Worm (Caenorhabditis elegans): Measurements from ENCODE around the gene F11C1.1.

Gene F11C1.1

DNA sequence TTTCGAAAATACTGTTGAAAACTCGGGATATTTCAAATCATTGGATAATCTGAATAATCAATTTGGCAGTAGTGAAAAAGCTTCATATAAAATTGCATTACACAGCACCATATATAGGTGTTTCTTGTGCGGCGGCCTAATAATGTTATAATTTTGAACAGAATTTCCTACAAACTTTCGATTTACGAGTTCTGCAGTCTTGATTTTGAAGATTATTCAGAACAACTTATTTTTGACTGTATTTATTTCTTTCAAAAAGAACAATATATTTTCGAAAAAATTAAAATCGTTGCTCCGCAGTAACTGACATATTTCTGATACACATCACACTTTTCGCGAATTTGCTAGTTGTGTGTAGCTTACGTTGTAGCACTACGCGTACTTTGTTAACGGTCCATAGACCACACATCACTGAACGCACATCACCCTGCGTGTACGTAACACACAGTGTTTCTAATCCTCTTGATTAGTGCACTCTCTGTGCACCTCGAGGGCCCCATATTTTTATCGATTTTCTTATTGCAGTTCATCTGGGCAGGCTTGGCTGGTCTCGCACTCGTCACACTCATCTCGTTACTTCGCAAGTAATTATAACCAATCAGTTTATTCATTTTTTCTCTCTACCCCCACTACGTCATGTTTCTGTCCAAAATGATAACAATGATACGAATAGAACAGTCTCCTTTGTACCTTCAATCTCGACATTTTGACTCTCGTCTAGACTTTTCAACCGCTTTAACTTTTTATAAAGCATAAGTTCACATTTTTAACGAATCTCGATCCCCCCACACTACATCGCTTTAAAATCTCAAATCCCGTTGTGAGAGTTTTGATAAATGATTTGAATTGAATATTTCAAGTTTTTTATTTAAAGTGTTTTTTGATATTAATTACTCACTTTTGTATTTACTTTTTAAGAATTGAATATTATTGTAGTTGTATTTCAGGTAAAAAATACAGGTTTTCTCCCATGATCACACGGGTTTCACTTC lies at the start of gene F11C1.1, which contains the start of gene vwa-8:
Gene F11C1.1, minus strand, starts transcription at position 51 of the 992 bp plus-strand sequence.
Gene vwa-8, plus strand, starts transcription at position 942 of the 992 bp plus-strand sequence.
- TF ChIP-seq pqm-1 (tag; optimal IDR thresholded peaks at IDR 0.05) (no peak), ceh-16 (tag; optimal IDR thresholded peaks at IDR 0.05) (no peak), hmg-11 (tag; optimal IDR thresholded peaks at IDR 0.05) (no peak), lin-15B (tag; optimal IDR thresholded peaks at IDR 0.05) (no peak), nfya-1 (tag; optimal IDR thresholded peaks at IDR 0.05; ENCODE audit: insufficient read depth) (no peak), elt-2 (tag; optimal IDR thresholded peaks at IDR 0.05) (peak; percentile 65), nhr-11 (tag; optimal IDR thresholded peaks at IDR 0.05) (no peak), nhr-43 (tag; optimal IDR thresholded peaks at IDR 0.05; ENCODE audit: poor library complexity, severe bottlenecking) (peak; percentile 20), aly-2 (tag; optimal IDR thresholded peaks at IDR 0.05) (no peak), nhr-28 (tag; optimal IDR thresholded peaks at IDR 0.05) (no peak), nhr-12 (tag; optimal IDR thresholded peaks at IDR 0.05) (no peak), egl-27 (tag; optimal IDR thresholded peaks at IDR 0.05) (no peak), jun-1 (tag; optimal IDR thresholded peaks at IDR 0.05) (no peak), nhr-237 (tag; optimal IDR thresholded peaks at IDR 0.05) (no peak), nhr-25 (tag; optimal IDR thresholded peaks at IDR 0.05) (no peak), fos-1 (tag; optimal IDR thresholded peaks at IDR 0.05) (no peak)

- TF ChIP-seq daf-12 (tag; optimal IDR thresholded peaks at IDR 0.05) (no peak), egl-5 (tag; optimal IDR thresholded peaks at IDR 0.05) (no peak), nfya-1 (tag; optimal IDR thresholded peaks at IDR 0.05; ENCODE audit: insufficient read depth) (peak; percentile 29), lsy-12 (tag; optimal IDR thresholded peaks at IDR 0.05) (peak; percentile 79), tbx-2 (tag; optimal IDR thresholded peaks at IDR 0.05) (no peak), elt-1 (tag; optimal IDR thresholded peaks at IDR 0.05) (no peak), R02D3.7 (tag; optimal IDR thresholded peaks at IDR 0.05) (no peak), nhr-23 (tag; optimal IDR thresholded peaks at IDR 0.05) (no peak), ama-1 (optimal IDR thresholded peaks at IDR 0.05) (no peak), pha-4 (tag; optimal IDR thresholded peaks at IDR 0.05) (peak; percentile 48), elt-2 (tag; optimal IDR thresholded peaks at IDR 0.05) (peak; percentile 54), nhr-43 (tag; optimal IDR thresholded peaks at IDR 0.05; ENCODE audit: poor library complexity, severe bottlenecking) (peak; percentile 76), fkh-10 (GFP tag; optimal IDR thresholded peaks at IDR 0.05) (no peak), fos-1 (tag; optimal IDR thresholded peaks at IDR 0.05) (no peak), pqm-1 (tag; optimal IDR thresholded peaks at IDR 0.05) (no peak), nhr-25 (tag; optimal IDR thresholded peaks at IDR 0.05) (peak; percentile 40), sea-2 (GFP tag; optimal IDR thresholded peaks at IDR 0.05) (no peak), jun-1 (tag; optimal IDR thresholded peaks at IDR 0.05) (no peak), ztf-11 (tag; optimal IDR thresholded peaks at IDR 0.05) (no peak), ceh-82 (tag; optimal IDR thresholded peaks at IDR 0.05) (no peak), hmg-11 (tag; optimal IDR thresholded peaks at IDR 0.05) (peak; percentile 20), eor-1 (tag; optimal IDR thresholded peaks at IDR 0.05) (no peak), ZK546.5 (tag; optimal IDR thresholded peaks at IDR 0.05) (no peak)
Measured at ce11 chrX:13038791-13039190, 48.4 kb upstream of the F11C1.1 start.

- TF ChIP-seq ztf-4 (tag; optimal IDR thresholded peaks at IDR 0.05) (no peak), sea-2 (GFP tag; optimal IDR thresholded peaks at IDR 0.05) (no peak), lin-39 (tag; optimal IDR thresholded peaks at IDR 0.05) (no peak), zag-1 (tag; optimal IDR thresholded peaks at IDR 0.05) (no peak), elt-1 (tag; optimal IDR thresholded peaks at IDR 0.05) (no peak), pha-4 (tag; optimal IDR thresholded peaks at IDR 0.05) (no peak), egl-5 (tag; optimal IDR thresholded peaks at IDR 0.05) (no peak), ztf-11 (tag; optimal IDR thresholded peaks at IDR 0.05) (no peak), nhr-23 (tag; optimal IDR thresholded peaks at IDR 0.05) (no peak), elt-3 (tag; optimal IDR thresholded peaks at IDR 0.05) (no peak), lin-15B (tag; optimal IDR thresholded peaks at IDR 0.05) (no peak), R02D3.7 (tag; optimal IDR thresholded peaks at IDR 0.05) (no peak), tbx-2 (tag; optimal IDR thresholded peaks at IDR 0.05) (no peak), jun-1 (tag; optimal IDR thresholded peaks at IDR 0.05) (no peak), ceh-82 (tag; optimal IDR thresholded peaks at IDR 0.05) (no peak), unc-62 (GFP tag; optimal IDR thresholded peaks at IDR 0.05) (no peak), pqm-1 (tag; optimal IDR thresholded peaks at IDR 0.05) (no peak), fkh-2 (tag; optimal IDR thresholded peaks at IDR 0.05) (no peak), nhr-76 (tag; optimal IDR thresholded peaks at IDR 0.05) (no peak)
Measured at ce11 chrX:13034333-13034732, 44.0 kb upstream of the F11C1.1 start.

All from whole organism, L3 larva.